Fruit fly (Drosophila melanogaster): ENCODE measurements around the gene Rev1.
A peak's percentile ranks its signal among the peaks of the same experiment; 100 is the strongest.

Gene Rev1

DNA sequence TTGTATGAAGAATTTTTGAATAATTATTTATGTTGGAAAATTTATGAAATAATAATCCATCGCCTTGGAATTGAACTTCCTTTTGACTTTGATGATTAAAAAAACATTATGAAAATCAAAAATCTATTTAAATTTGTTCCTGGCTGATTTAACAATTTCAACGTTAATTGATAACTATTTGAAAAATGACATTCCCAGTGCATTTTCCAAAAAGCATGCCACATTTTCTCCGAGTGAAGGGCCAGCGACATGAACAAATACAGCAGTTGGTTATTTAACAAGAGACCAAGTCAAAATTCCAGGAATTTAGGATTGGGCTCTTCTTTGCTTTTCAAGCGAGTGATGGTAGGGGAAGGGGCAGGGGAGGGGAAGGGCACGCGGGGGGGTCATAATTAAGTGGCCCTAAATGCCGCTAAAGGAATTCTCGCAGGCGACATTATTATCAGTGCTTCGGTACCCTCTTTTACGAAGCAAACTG lies 31.8 kb upstream of the Rev1 start (continued):
- TF ChIP-seq HLHmδ (GFP tag; optimal IDR thresholded peaks at IDR 0.05): peak; percentile 6
- peak; percentile 42 for TF ChIP-seq sqz (GFP tag; optimal IDR thresholded peaks at IDR 0.05)
- TF ChIP-seq sd (tag; optimal IDR thresholded peaks at IDR 0.05): peak; percentile 70
- TF ChIP-seq CG8359 (GFP tag; optimal IDR thresholded peaks at IDR 0.05; ENCODE audit: borderline replicate concordance): peak; percentile 37
- peak; percentile 45 for TF ChIP-seq CG4820 (GFP tag; optimal IDR thresholded peaks at IDR 0.05)
- TF ChIP-seq MTF-1 (GFP tag; optimal IDR thresholded peaks at IDR 0.05; ENCODE audit: borderline replicate concordance): no peak
- TF ChIP-seq CG3281 (GFP tag; optimal IDR thresholded peaks at IDR 0.05): no peak
- peak; percentile 61 for TF ChIP-seq chn (GFP tag; optimal IDR thresholded peaks at IDR 0.05)
- peak; percentile 37 for TF ChIP-seq nerfin-1 (tag; optimal IDR thresholded peaks at IDR 0.05)
- no peak for TF ChIP-seq bcd (GFP tag; optimal IDR thresholded peaks at IDR 0.05)
- TF ChIP-seq Ptx1 (GFP tag; IDR thresholded peaks at IDR 0.05): 0 out of 2 replicates have a peak, but pooled peaks have one; percentile 27
- TF ChIP-seq MBD-R2 (GFP tag; IDR thresholded peaks at IDR 0.05): no peak
- TF ChIP-seq bbx (GFP tag; IDR thresholded peaks at IDR 0.05; ENCODE audit: partially characterized antibody): no peak
- TF ChIP-seq CG33213 (GFP tag; optimal IDR thresholded peaks at IDR 0.05): no peak
- peak; percentile 30 for TF ChIP-seq CG17568 (GFP tag; optimal IDR thresholded peaks at IDR 0.05)
- peak; percentile 10 for TF ChIP-seq slp2 (GFP tag; optimal IDR thresholded peaks at IDR 0.05)
- no peak for TF ChIP-seq CG12769 (tag; optimal IDR thresholded peaks at IDR 0.05)
- TF ChIP-seq CG18764 (GFP tag; optimal IDR thresholded peaks at IDR 0.05): peak; percentile 27
- 0 out of 3 replicates have a peak, but pooled peaks have one; percentile 51 for TF ChIP-seq CG2199 (GFP tag; IDR thresholded peaks at IDR 0.05)
- no peak for TF ChIP-seq HLH54F (GFP tag; optimal IDR thresholded peaks at IDR 0.05)
- peak; percentile 73 for TF ChIP-seq CG15601 (tag; optimal IDR thresholded peaks at IDR 0.05)
- peak; percentile 65 for TF ChIP-seq twi (tag; optimal IDR thresholded peaks at IDR 0.05)
- peak; percentile 55 for TF ChIP-seq CG1233 (GFP tag; optimal IDR thresholded peaks at IDR 0.05)
- peak; percentile 81 for TF ChIP-seq CG9727 (GFP tag; optimal IDR thresholded peaks at IDR 0.05)
- peak; percentile 60 for TF ChIP-seq CG7556 (GFP tag; optimal IDR thresholded peaks at IDR 0.05)
- TF ChIP-seq CG10431 (GFP tag; optimal IDR thresholded peaks at IDR 0.05): peak; percentile 46
- peak; percentile 4 for TF ChIP-seq CG12659 (GFP tag; optimal IDR thresholded peaks at IDR 0.05)
- 0 out of 2 replicates have a peak, but pooled peaks have one; percentile 9 for TF ChIP-seq CG14667 (GFP tag; IDR thresholded peaks at IDR 0.05)
- TF ChIP-seq sc (optimal IDR thresholded peaks at IDR 0.05): no peak
- peak; percentile 56 for TF ChIP-seq sc (GFP tag; optimal IDR thresholded peaks at IDR 0.05)
- TF ChIP-seq prd (optimal IDR thresholded peaks at IDR 0.05): no peak
- TF ChIP-seq prd (GFP tag; IDR thresholded peaks at IDR 0.05): peak; percentile 45; the same call in 2 of the 3 replicates
- 0 out of 2 replicates have a peak, but pooled peaks have one; percentile 36 for TF ChIP-seq esg (GFP tag; conservative IDR thresholded peaks at IDR 0.05)
- TF ChIP-seq Chrac-16 (GFP tag; optimal IDR thresholded peaks at IDR 0.05): peak; percentile 45
- TF ChIP-seq bowl (GFP tag; IDR thresholded peaks at IDR 0.05): no peak
- TF ChIP-seq Nf-YB (GFP tag; optimal IDR thresholded peaks at IDR 0.05): peak; percentile 26
- TF ChIP-seq CG13424 (tag; optimal IDR thresholded peaks at IDR 0.05): peak; percentile 63
- peak; percentile 14 for TF ChIP-seq pros (GFP tag; optimal IDR thresholded peaks at IDR 0.05)
- TF ChIP-seq Pdp1 (GFP tag; optimal IDR thresholded peaks at IDR 0.05): peak; percentile 5 to 23
- TF ChIP-seq trem (tag; optimal IDR thresholded peaks at IDR 0.05): peak; percentile 61
- peak; percentile 84 for TF ChIP-seq sens (GFP tag)
- peak; percentile 68 for TF ChIP-seq Sox100B (GFP tag; optimal IDR thresholded peaks at IDR 0.05)
- peak; percentile 32 for TF ChIP-seq az2 (GFP tag; optimal IDR thresholded peaks at IDR 0.05)
- peak; percentile 45 for TF ChIP-seq CG17359 (tag; optimal IDR thresholded peaks at IDR 0.05)
- TF ChIP-seq CG34422 (GFP tag; IDR thresholded peaks at IDR 0.05): 0 out of 3 replicates have a peak, but pooled peaks have one; percentile 21
- TF ChIP-seq H15 (GFP tag; IDR thresholded peaks at IDR 0.05): 0 out of 3 replicates have a peak, but pooled peaks have one; percentile 23
- TF ChIP-seq CG16815 (GFP tag; optimal IDR thresholded peaks at IDR 0.05): peak; percentile 68
- peak; percentile 56 for TF ChIP-seq ac (GFP tag; optimal IDR thresholded peaks at IDR 0.05)
- peak; percentile 60 for TF ChIP-seq CG4424 (GFP tag; optimal IDR thresholded peaks at IDR 0.05)
- peak; percentile 71 to 77 for TF ChIP-seq bsh (GFP tag; optimal IDR thresholded peaks at IDR 0.05)
